Fruit fly (Drosophila melanogaster) whole organism, embryonic: ENCODE results near the gene Tango2.

Experiments used
- Bteb2 ChIP-seq: fragments of 200-800 bp; sonication (Bioruptor generic); optimal IDR thresholded peaks from 2 replicates; lab custom pipeline; 2016; ENCODE audit warnings: missing biosample characterization, missing genetic modification characterization
- CG10565 ChIP-seq: fragments of 200-800 bp; sonication (Bioruptor generic); optimal IDR thresholded peaks from 3 replicates; lab custom pipeline; 2016; ENCODE audit warnings: missing biosample characterization, mild to moderate bottlenecking, missing genetic modification characterization
- CG11093 ChIP-seq: fragments of 200-800 bp; sonication (Bioruptor generic); IDR thresholded peaks from 3 replicates; pipeline ENCODE4 v1.3.6; 2022; ENCODE audit warnings: missing biosample characterization, missing genetic modification characterization
- CG12391 ChIP-seq: fragments of 200-800 bp; sonication (Bioruptor generic); optimal IDR thresholded peaks from 3 replicates; lab custom pipeline; 2018; ENCODE audit warnings: missing biosample characterization, mild to moderate bottlenecking, missing genetic modification characterization, moderate library complexity
- CG13424 ChIP-seq: fragments of 200-800 bp; sonication (Bioruptor generic); optimal IDR thresholded peaks from 2 replicates; lab custom pipeline; 2019; ENCODE audit warnings: missing biosample characterization, mild to moderate bottlenecking, missing genetic modification characterization, moderate library complexity
- CG15011 ChIP-seq: fragments of 200-800 bp; sonication (Bioruptor generic); optimal IDR thresholded peaks from 3 replicates; lab custom pipeline; 2018; ENCODE audit warnings: missing biosample characterization, mild to moderate bottlenecking, missing genetic modification characterization
- CG15696 ChIP-seq: fragments of 200-800 bp; sonication (Bioruptor generic); optimal IDR thresholded peaks from 2 replicates; lab custom pipeline; 2019; ENCODE audit warnings: missing biosample characterization, mild to moderate bottlenecking, missing genetic modification characterization, moderate library complexity
- CG17361 ChIP-seq: fragments of 200-800 bp; sonication (Bioruptor generic); IDR thresholded peaks from 3 replicates; pipeline ENCODE4 v1.3.6; 2022; ENCODE audit warnings: missing biosample characterization, missing genetic modification characterization
- CG1832 ChIP-seq: fragments of 200-800 bp; sonication (Bioruptor generic); optimal IDR thresholded peaks from 2 replicates; lab custom pipeline; 2017; ENCODE audit warnings: missing biosample characterization, mild to moderate bottlenecking, missing genetic modification characterization, inconsistent platforms
- CG18476 ChIP-seq: fragments of 200-800 bp; sonication (Bioruptor generic); optimal IDR thresholded peaks from 2 replicates; lab custom pipeline; 2016; ENCODE audit warnings: missing biosample characterization, mild to moderate bottlenecking, missing genetic modification characterization
- CG2129 ChIP-seq: fragments of 200-800 bp; sonication (Bioruptor generic); IDR thresholded peaks from 2 replicates; pipeline ENCODE4 v1.3.6; 2022; ENCODE audit warnings: missing biosample characterization, missing genetic modification characterization; ENCODE audit not compliant: partially characterized antibody
- CG34376 ChIP-seq: fragments of 200-800 bp; sonication (Bioruptor generic); optimal IDR thresholded peaks from 2 replicates; lab custom pipeline; 2018; ENCODE audit warnings: missing biosample characterization, mild to moderate bottlenecking, missing genetic modification characterization
- CG42726 ChIP-seq: fragments of 200-800 bp; sonication (Bioruptor generic); IDR thresholded peaks from 2 replicates; pipeline ENCODE4 v1.3.6; 2022; ENCODE audit warnings: missing biosample characterization, missing genetic modification characterization; ENCODE audit not compliant: partially characterized antibody
- CG4730 ChIP-seq: fragments of 200-800 bp; sonication (Bioruptor generic); IDR thresholded peaks from 2 replicates; pipeline ENCODE4 v1.3.6; 2022; ENCODE audit warnings: missing biosample characterization, missing genetic modification characterization
- CG6683 ChIP-seq: fragments of 200-800 bp; sonication (Bioruptor generic); optimal IDR thresholded peaks from 2 replicates; lab custom pipeline; 2017; ENCODE audit warnings: missing biosample characterization, mild to moderate bottlenecking, missing genetic modification characterization, missing genetic modification reagents
- CG6791 ChIP-seq: fragments of 200-800 bp; sonication (Bioruptor generic); IDR thresholded peaks from 3 replicates; pipeline ENCODE4 v1.3.6; 2022; ENCODE audit warnings: missing biosample characterization, missing genetic modification characterization; ENCODE audit not compliant: partially characterized antibody
- CG7963 ChIP-seq: fragments of 200-800 bp; sonication (Bioruptor generic); IDR thresholded peaks from 3 replicates; pipeline ENCODE4 v1.3.6; 2022; ENCODE audit warnings: missing biosample characterization, missing genetic modification characterization; ENCODE audit not compliant: partially characterized antibody
- CG9727 ChIP-seq: fragments of 200-800 bp; sonication (Bioruptor generic); optimal IDR thresholded peaks from 3 replicates; lab custom pipeline; 2017; ENCODE audit warnings: missing biosample characterization, mild to moderate bottlenecking, missing genetic modification characterization
- CG9932 ChIP-seq: fragments of 200-800 bp; sonication (Bioruptor generic); IDR thresholded peaks from 2 replicates; pipeline ENCODE4 v1.3.6; 2022; ENCODE audit warnings: missing biosample characterization, missing genetic modification characterization
- CHES-1-like ChIP-seq: fragments of 200-800 bp; sonication (Bioruptor generic); optimal IDR thresholded peaks from 2 replicates; lab custom pipeline; 2016; ENCODE audit warnings: missing biosample characterization, missing genetic modification characterization
- Deaf1 ChIP-seq: fragments of 200-800 bp; optimal IDR thresholded peaks from 3 replicates; lab custom pipeline; 2019; ENCODE audit warnings: missing biosample characterization, mild to moderate bottlenecking, missing genetic modification characterization, moderate library complexity
- Dip3 ChIP-seq: fragments of 200-800 bp; sonication (Bioruptor generic); optimal IDR thresholded peaks from 3 replicates; lab custom pipeline; 2016; ENCODE audit warnings: missing biosample characterization, missing genetic modification characterization
- Doc3 ChIP-seq: fragments of 200-800 bp; sonication (Bioruptor generic); IDR thresholded peaks from 3 replicates; pipeline ENCODE4 v1.3.6; 2022; ENCODE audit warnings: missing biosample characterization, missing genetic modification characterization; ENCODE audit not compliant: partially characterized antibody
- Ets65A ChIP-seq: fragments of 200-800 bp; sonication (Bioruptor generic); peaks from one replicate; lab custom pipeline; 2016; ENCODE audit warnings: missing biosample characterization, missing genetic modification characterization
- Fer2 ChIP-seq: fragments of 200-800 bp; sonication (Bioruptor generic); optimal IDR thresholded peaks from 2 replicates; lab custom pipeline; 2018; ENCODE audit warnings: missing biosample characterization, mild to moderate bottlenecking, missing genetic modification characterization, moderate library complexity
- MBD-R2 ChIP-seq: fragments of 200-800 bp; sonication (Bioruptor generic); IDR thresholded peaks from 2 replicates; pipeline ENCODE4 v1.3.6; 2022; ENCODE audit warnings: missing biosample characterization, missing genetic modification characterization
- Mad ChIP-seq: fragments of 200-800 bp; sonication (Bioruptor generic); optimal IDR thresholded peaks from 2 replicates; lab custom pipeline; 2016; ENCODE audit warnings: missing biosample characterization, missing genetic modification characterization
- Mes4 ChIP-seq: fragments of 200-800 bp; sonication (Bioruptor generic); optimal IDR thresholded peaks from 2 replicates; lab custom pipeline; 2016; ENCODE audit warnings: missing biosample characterization, missing genetic modification characterization
- Nf-YC ChIP-seq: fragments of 200-800 bp; optimal IDR thresholded peaks from 3 replicates; lab custom pipeline; 2019; ENCODE audit warnings: missing biosample characterization, mild to moderate bottlenecking, missing genetic modification characterization, moderate library complexity
- Oaz ChIP-seq: fragments of 200-800 bp; sonication (Bioruptor generic); IDR thresholded peaks from 2 replicates; pipeline ENCODE4 v1.3.6; 2022; ENCODE audit warnings: missing biosample characterization, missing genetic modification characterization
- Ptx1 ChIP-seq: fragments of 200-800 bp; sonication (Bioruptor generic); IDR thresholded peaks from 2 replicates; pipeline ENCODE4 v1.3.6; 2022; ENCODE audit warnings: missing biosample characterization, missing genetic modification characterization
- ab ChIP-seq: fragments of 200-800 bp; sonication (Bioruptor generic); optimal IDR thresholded peaks from 2 replicates; lab custom pipeline; 2016; ENCODE audit warnings: missing biosample characterization, missing genetic modification characterization
- ash1 ChIP-seq: fragments of 200-800 bp; sonication (Bioruptor generic); optimal IDR thresholded peaks from 2 replicates; lab custom pipeline; 2018; ENCODE audit warnings: missing biosample characterization, mild to moderate bottlenecking, missing genetic modification characterization
- ato ChIP-seq: fragments of 200-800 bp; sonication (Bioruptor generic); IDR thresholded peaks from 2 replicates; pipeline ENCODE4 v1.3.6; 2022; ENCODE audit warnings: missing biosample characterization, missing genetic modification characterization; ENCODE audit not compliant: partially characterized antibody
- bab2 ChIP-seq: fragments of 200-800 bp; sonication (Bioruptor generic); optimal IDR thresholded peaks from 2 replicates; lab custom pipeline; 2016; ENCODE audit warnings: missing biosample characterization, missing genetic modification characterization
- bigmax ChIP-seq: fragments of 200-800 bp; sonication (Bioruptor generic); optimal IDR thresholded peaks from 2 replicates; lab custom pipeline; 2018; ENCODE audit warnings: missing biosample characterization, mild to moderate bottlenecking, missing genetic modification characterization
- ci ChIP-seq: fragments of 200-800 bp; sonication (Bioruptor generic); IDR thresholded peaks from 3 replicates; pipeline ENCODE4 v1.3.6; 2022; ENCODE audit warnings: missing biosample characterization, missing genetic modification characterization
- dati ChIP-seq: fragments of 200-800 bp; sonication (Bioruptor generic); IDR thresholded peaks from 2 replicates; pipeline ENCODE4 v1.3.6; 2022; ENCODE audit warnings: missing biosample characterization, missing genetic modification characterization
- dimm ChIP-seq: fragments of 200-800 bp; sonication (Bioruptor generic); IDR thresholded peaks from 2 replicates; pipeline ENCODE4 v1.3.6; 2022; ENCODE audit warnings: missing biosample characterization, missing genetic modification characterization
- fd102C ChIP-seq: fragments of 200-800 bp; sonication (Bioruptor generic); optimal IDR thresholded peaks from 2 replicates; lab custom pipeline; 2018; ENCODE audit warnings: missing biosample characterization, mild to moderate bottlenecking, missing genetic modification characterization, moderate library complexity
- klu ChIP-seq: fragments of 200-800 bp; sonication (Bioruptor generic); IDR thresholded peaks from 2 replicates; pipeline ENCODE4 v1.3.6; 2022; ENCODE audit warnings: missing biosample characterization, missing genetic modification characterization
- knrl ChIP-seq: fragments of 200-800 bp; sonication (Bioruptor generic); IDR thresholded peaks from 3 replicates; pipeline ENCODE4 v1.3.6; 2022; ENCODE audit warnings: missing biosample characterization, missing genetic modification characterization; ENCODE audit not compliant: partially characterized antibody
- mld ChIP-seq: fragments of 200-800 bp; sonication (Bioruptor generic); IDR thresholded peaks from 3 replicates; pipeline ENCODE4 v1.3.6; 2022; ENCODE audit warnings: missing biosample characterization, missing genetic modification characterization; ENCODE audit not compliant: partially characterized antibody
- pros ChIP-seq: fragments of 200-800 bp; sonication (Bioruptor generic); optimal IDR thresholded peaks from 3 replicates; lab custom pipeline; 2019; ENCODE audit warnings: missing biosample characterization, mild to moderate bottlenecking, missing genetic modification characterization, moderate library complexity
- scrt ChIP-seq: fragments of 200-800 bp; sonication (Bioruptor generic); optimal IDR thresholded peaks from 2 replicates; lab custom pipeline; 2018; ENCODE audit warnings: missing biosample characterization, mild to moderate bottlenecking, missing genetic modification characterization, moderate library complexity
- sd ChIP-seq: fragments of 200-800 bp; sonication (Bioruptor generic); optimal IDR thresholded peaks from 3 replicates; lab custom pipeline; 2018; ENCODE audit warnings: missing biosample characterization, mild to moderate bottlenecking, missing genetic modification characterization, moderate library complexity
- seq ChIP-seq: fragments of 200-800 bp; sonication (Bioruptor generic); IDR thresholded peaks from 2 replicates; pipeline ENCODE4 v1.3.6; 2022; ENCODE audit warnings: missing biosample characterization, missing genetic modification characterization
- shn ChIP-seq: fragments of 200-800 bp; sonication (Bioruptor generic); optimal IDR thresholded peaks from 3 replicates; lab custom pipeline; 2016; ENCODE audit warnings: missing biosample characterization, missing genetic modification characterization
- zfh2 ChIP-seq: fragments of 200-800 bp; sonication (Bioruptor generic); optimal IDR thresholded peaks from 2 replicates; lab custom pipeline; 2016; ENCODE audit warnings: missing biosample characterization, missing genetic modification characterization

The Tango2 gene

DNA sequence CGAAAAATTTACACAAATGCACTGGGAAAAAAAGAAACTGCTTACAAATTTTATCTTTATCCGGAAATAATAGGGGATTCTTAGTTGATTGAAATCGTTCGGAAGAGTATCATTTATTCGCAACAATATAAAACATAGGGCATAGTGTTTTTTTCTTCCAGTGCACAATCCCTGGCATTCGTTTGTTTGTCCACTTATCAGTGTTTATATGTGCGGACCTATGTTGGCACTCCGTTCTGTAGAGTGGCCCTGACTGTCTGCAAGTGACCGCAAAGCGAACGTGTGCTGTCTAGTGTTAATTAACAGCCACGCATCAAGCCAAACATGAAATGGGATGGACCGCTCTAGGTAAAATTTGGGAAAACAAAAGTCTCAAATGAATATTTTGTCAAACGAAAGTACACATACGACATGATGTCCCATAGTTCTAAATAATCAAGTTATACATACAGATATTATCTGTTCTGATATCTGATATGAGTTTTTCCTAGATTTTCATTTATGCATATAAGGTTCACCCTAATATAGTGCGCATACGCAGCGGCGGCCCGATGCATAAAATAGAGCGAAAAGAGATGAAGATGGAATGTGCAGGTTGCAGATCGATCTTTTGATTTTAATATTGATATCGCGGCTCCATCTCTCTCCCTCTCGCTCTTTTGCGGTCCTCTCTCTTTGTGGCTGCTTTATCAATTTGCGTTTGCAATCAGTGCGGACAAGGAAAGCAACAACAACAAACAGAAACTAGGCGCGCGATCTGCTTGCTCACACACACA lies 24.5 kb downstream of the Tango2 start (continued):
- peak; percentile 7 for TF ChIP-seq ash1 (GFP tag; lab: Kevin White, UChicago)
- TF ChIP-seq Mad (GFP tag; lab: Kevin White, UChicago) = peak; percentile 92
- no peak for TF ChIP-seq CG7963
- no peak for TF ChIP-seq bigmax (GFP tag; lab: Kevin White, UChicago)
- TF ChIP-seq Ets65A (GFP tag; lab: Kevin White, UChicago) = peak; percentile 99
- peak; percentile 32 for TF ChIP-seq CG34376
- peak; percentile 93 for TF ChIP-seq CG17361 (GFP tag; lab: Robert Waterston, UW)
- TF ChIP-seq CHES-1-like (GFP tag; lab: Kevin White, UChicago) = peak; percentile 96
- TF ChIP-seq CG11093 (GFP tag; lab: Robert Waterston, UW) = peak; percentile 88
- peak; percentile 88 for TF ChIP-seq seq (GFP tag; lab: Robert Waterston, UW)
- TF ChIP-seq CG1832 = no peak
- peak; percentile 87 for TF ChIP-seq CG15011 (GFP tag; lab: Kevin White, UChicago)
- TF ChIP-seq scrt (GFP tag; lab: Kevin White, UChicago) = peak; percentile 88
- TF ChIP-seq Ptx1 (GFP tag; lab: Robert Waterston, UW) = peak; percentile 95
- no peak for TF ChIP-seq CG2129 (GFP tag; lab: Robert Waterston, UW)
- peak; percentile 91 for TF ChIP-seq CG9727 (GFP tag; lab: Kevin White, UChicago)
- TF ChIP-seq CG15696 = peak; percentile 71
- TF ChIP-seq CG9932 (GFP tag; lab: Robert Waterston, UW) = peak; percentile 94
- TF ChIP-seq sd = peak; percentile 81
- peak; percentile 83 for TF ChIP-seq MBD-R2 (GFP tag; lab: Robert Waterston, UW)
- no peak for TF ChIP-seq pros (GFP tag; lab: Kevin White, UChicago)
- no peak for TF ChIP-seq Deaf1 (tag; lab: Kevin White, UChicago)
- peak; percentile 84; the same call in 1 of the 2 replicates for TF ChIP-seq dati (GFP tag; lab: Robert Waterston, UW)
- TF ChIP-seq Bteb2 (GFP tag; lab: Kevin White, UChicago) = peak; percentile 94
- TF ChIP-seq zfh2 = peak; percentile 96
- TF ChIP-seq shn (GFP tag; lab: Kevin White, UChicago) = peak; percentile 92
- no peak for TF ChIP-seq mld (GFP tag; lab: Robert Waterston, UW)
- TF ChIP-seq ci (GFP tag; lab: Robert Waterston, UW) = peak; percentile 96
- TF ChIP-seq bab2 (GFP tag; lab: Kevin White, UChicago) = peak; percentile 96
- TF ChIP-seq Fer2 = peak; percentile 88
- peak; percentile 87 for TF ChIP-seq klu (GFP tag; lab: Robert Waterston, UW)
- TF ChIP-seq CG18476 (GFP tag; lab: Kevin White, UChicago) = peak; percentile 90
- TF ChIP-seq ato = no peak
- peak; percentile 96 for TF ChIP-seq Dip3 (GFP tag; lab: Kevin White, UChicago)
- peak; percentile 93 for TF ChIP-seq CG13424 (tag; lab: Kevin White, UChicago)
- TF ChIP-seq CG10565 (GFP tag; lab: Kevin White, UChicago) = peak; percentile 69
- TF ChIP-seq CG6791 (GFP tag; lab: Robert Waterston, UW) = no peak
- peak; percentile 58 for TF ChIP-seq fd102C (GFP tag; lab: Kevin White, UChicago)
- TF ChIP-seq knrl (GFP tag; lab: Robert Waterston, UW) = no peak
- TF ChIP-seq CG4730 = peak; percentile 90
- TF ChIP-seq CG42726 (GFP tag; lab: Robert Waterston, UW) = no peak
- peak; percentile 68 for TF ChIP-seq dimm
- TF ChIP-seq Mes4 (GFP tag; lab: Kevin White, UChicago) = peak; percentile 89
- peak; percentile 76 for TF ChIP-seq CG6683
- no peak for TF ChIP-seq Doc3 (GFP tag; lab: Robert Waterston, UW)
- TF ChIP-seq ab (GFP tag; lab: Kevin White, UChicago) = peak; percentile 93
- peak; percentile 46 for TF ChIP-seq Nf-YC (tag; lab: Kevin White, UChicago)
- TF ChIP-seq Oaz = peak; percentile 88
- peak; percentile 92 for TF ChIP-seq CG12391 (tag; lab: Kevin White, UChicago)
